Worm (Caenorhabditis elegans) whole organism, L4/young adult: Measurements from ENCODE around the gene ceh-30.
A peak's percentile ranks its signal among the peaks of the same experiment; 100 is the strongest.

Experiments
- W03F9.2 ChIP-seq: fragments of 150-350 bp; optimal IDR thresholded peaks from 2 replicates; lab custom pipeline; 2014; ENCODE audit warnings: missing biosample characterization, missing genetic modification characterization
- dao-5 ChIP-seq: sonication (generic microtip); optimal IDR thresholded peaks from 2 replicates; lab custom pipeline; 2016; ENCODE audit warnings: missing genotype, missing genetic modification characterization, moderate library complexity, missing compliant biosample characterization
- him-1 ChIP-seq: sonication (generic microtip); optimal IDR thresholded peaks from 2 replicates; lab custom pipeline; 2016; ENCODE audit warnings: missing genotype, missing genetic modification reagents, missing genetic modification characterization, missing compliant biosample characterization

Gene ceh-30

ce11 chrX:3110576-3110975 is 47.2 kb downstream of the ceh-30 start, which contains the start of gene gpcp-1:
Gene gpcp-1, minus strand, starts transcription at chrX:3110628.
- TF ChIP-seq him-1 (tag; lab: Kevin White, UChicago) (no peak), dao-5 (tag; lab: Kevin White, UChicago) (no peak), W03F9.2 (tag; lab: Kevin White, UChicago) (no peak)

- no peak for TF ChIP-seq W03F9.2 (tag; lab: Kevin White, UChicago)
- TF ChIP-seq him-1 (tag; lab: Kevin White, UChicago), result peak; percentile 76
- TF ChIP-seq dao-5 (tag; lab: Kevin White, UChicago), result no peak
These were observed 47.7 kb downstream of the ceh-30 start for ce11 chrX:3111066-3111465.

DNA sequence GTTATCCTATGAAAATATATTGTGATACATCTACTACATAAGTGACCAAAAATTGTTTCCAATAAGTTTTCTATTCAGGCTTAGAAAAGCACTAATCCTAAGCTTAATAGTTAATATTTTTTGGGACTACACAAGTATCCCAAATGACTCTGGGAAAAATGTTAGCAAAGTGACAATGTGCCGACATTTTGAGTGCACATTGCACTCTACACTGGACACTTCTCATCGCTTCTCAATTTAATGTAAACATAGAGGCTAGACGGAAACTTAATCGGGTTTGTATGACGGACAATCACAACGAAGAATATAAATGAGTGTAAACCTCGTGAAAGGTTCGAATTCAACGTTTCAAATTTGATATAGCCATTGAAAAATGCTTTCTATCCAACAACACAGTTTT is 48.3 kb downstream of the ceh-30 start:
- TF ChIP-seq him-1 (tag; lab: Kevin White, UChicago) (no peak), dao-5 (tag; lab: Kevin White, UChicago) (no peak), W03F9.2 (tag; lab: Kevin White, UChicago) (no peak)

DNA sequence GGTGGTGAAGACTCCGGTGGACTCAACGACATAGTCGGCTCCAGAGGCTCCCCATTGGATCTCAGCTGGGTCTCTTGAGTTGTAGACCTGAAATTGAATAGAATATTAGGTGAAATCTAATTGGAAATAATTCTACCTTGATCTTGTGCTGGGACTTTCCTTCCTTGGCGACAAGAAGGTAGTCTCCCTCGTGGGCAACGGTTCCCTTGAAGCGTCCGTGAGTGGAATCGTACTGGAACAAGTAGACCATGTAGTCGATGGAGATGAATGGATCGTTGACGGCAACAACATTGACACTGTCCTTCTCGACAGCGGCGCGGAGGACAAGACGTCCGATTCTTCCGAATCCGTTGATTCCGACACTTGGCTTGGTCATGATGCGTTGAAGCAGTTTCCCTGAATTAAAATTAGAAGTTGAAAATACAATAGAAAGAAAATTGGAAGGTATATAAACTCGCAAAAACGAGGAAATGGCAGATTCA is 49.6 kb downstream of the ceh-30 start, which contains the start of gene gpd-3:
Gene gpd-3, minus strand, starts transcription at position 396 of the 482 bp plus-strand sequence.
- no peak for TF ChIP-seq W03F9.2 (tag; lab: Kevin White, UChicago)
- no peak for TF ChIP-seq him-1 (tag; lab: Kevin White, UChicago)
- TF ChIP-seq dao-5 (tag; lab: Kevin White, UChicago), result no peak

DNA sequence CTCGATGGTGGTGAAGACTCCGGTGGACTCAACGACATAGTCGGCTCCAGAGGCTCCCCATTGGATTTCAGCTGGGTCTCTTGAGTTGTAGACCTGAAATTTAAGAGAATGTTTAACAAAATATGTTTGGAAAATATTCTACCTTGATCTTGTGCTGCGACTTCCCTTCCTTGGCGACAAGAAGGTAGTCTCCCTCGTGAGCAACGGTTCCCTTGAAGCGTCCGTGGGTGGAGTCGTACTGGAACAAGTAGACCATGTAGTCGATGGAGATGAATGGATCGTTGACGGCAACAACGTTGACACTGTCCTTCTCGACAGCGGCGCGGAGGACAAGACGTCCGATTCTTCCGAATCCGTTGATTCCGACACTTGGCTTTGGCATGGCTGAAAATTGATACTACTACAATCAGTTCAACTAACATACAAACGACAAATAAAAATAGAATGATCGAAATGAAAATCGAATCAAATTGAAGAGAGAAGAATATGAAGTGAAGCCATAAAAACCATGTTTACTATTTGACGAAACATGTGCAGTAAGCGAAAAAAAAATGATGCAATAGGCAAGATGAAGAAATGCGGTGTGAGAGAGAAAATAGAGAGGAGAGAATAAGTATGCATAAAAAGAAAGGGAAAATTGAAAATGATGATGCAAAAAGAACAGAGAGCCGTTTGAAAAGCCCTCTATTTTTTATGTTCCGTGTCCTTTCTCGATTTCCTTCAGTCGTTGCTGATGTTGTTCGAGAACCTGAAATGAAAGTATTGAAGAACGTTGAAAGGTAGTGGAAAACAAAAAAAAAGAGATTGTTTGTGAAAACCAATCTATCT is 51.1 kb downstream of the ceh-30 start, which contains the start of gene gpd-2:
Gene gpd-2, minus strand, starts transcription at position 384 of the 828 bp plus-strand sequence.
- TF ChIP-seq him-1 (tag; lab: Kevin White, UChicago), result no peak
- no peak for TF ChIP-seq W03F9.2 (tag; lab: Kevin White, UChicago)
- no peak for TF ChIP-seq dao-5 (tag; lab: Kevin White, UChicago)
